Worm (Caenorhabditis elegans) whole organism, young adult: ENCODE measurements around the gene Y49F6B.12.

ENCODE experiments used
- B0019.2 ChIP-seq: fragments of 200-800 bp; sonication (Bioruptor generic); conservative IDR thresholded peaks from 2 replicates; pipeline ENCODE4 v1.3.6; 2022; ENCODE audit warnings: missing genetic modification reagents, missing genetic modification characterization, missing compliant biosample characterization
- B0336.3 ChIP-seq: fragments of 200-800 bp; sonication (Bioruptor generic); IDR thresholded peaks from 2 replicates; pipeline ENCODE4 v1.3.6; 2022; ENCODE audit warnings: missing genetic modification characterization, missing compliant biosample characterization
- C17E4.6 ChIP-seq: fragments of 200-800 bp; sonication (Bioruptor generic); IDR thresholded peaks from 2 replicates; pipeline ENCODE4 v1.3.6; 2022; ENCODE audit warnings: missing genetic modification reagents, missing genetic modification characterization, missing compliant biosample characterization
- D2030.7 ChIP-seq: fragments of 200-800 bp; sonication (Bioruptor generic); IDR thresholded peaks from 2 replicates; pipeline ENCODE4 v1.3.6; 2022; ENCODE audit warnings: missing genetic modification reagents, missing genetic modification characterization, missing compliant biosample characterization
- F10E7.11 ChIP-seq: sonication (generic microtip); optimal IDR thresholded peaks from 2 replicates; lab custom pipeline; 2017; ENCODE audit warnings: mild to moderate bottlenecking, missing genetic modification characterization, moderate library complexity, missing compliant biosample characterization
- F23B12.7 ChIP-seq: sonication (generic microtip); optimal IDR thresholded peaks from 2 replicates; lab custom pipeline; 2017; ENCODE audit warnings: missing genetic modification characterization, mild to moderate bottlenecking, missing compliant biosample characterization, antibody characterized with exemption, moderate library complexity; ENCODE audit not compliant: insufficient read depth
- F52B5.7 ChIP-seq: sonication (generic microtip); optimal IDR thresholded peaks from 2 replicates; lab custom pipeline; 2016; ENCODE audit warnings: mild to moderate bottlenecking, missing genetic modification characterization, missing compliant biosample characterization
- F55B11.4 ChIP-seq: sonication (generic microtip); optimal IDR thresholded peaks from 2 replicates; lab custom pipeline; 2016; ENCODE audit warnings: missing compliant biosample characterization, missing genetic modification characterization, borderline replicate concordance; ENCODE audit not compliant: insufficient read depth
- F57A8.1 ChIP-seq: fragments of 200-800 bp; sonication (Bioruptor generic); optimal IDR thresholded peaks from 2 replicates; lab custom pipeline; 2018; ENCODE audit warnings: mild to moderate bottlenecking, missing genetic modification characterization, moderate library complexity, missing compliant biosample characterization
- K12H6.12 ChIP-seq: fragments of 200-800 bp; sonication (Bioruptor generic); optimal IDR thresholded peaks from 2 replicates; lab custom pipeline; 2018; ENCODE audit warnings: mild to moderate bottlenecking, missing genetic modification characterization, missing compliant biosample characterization
- T07F8.4 ChIP-seq: sonication (generic microtip); optimal IDR thresholded peaks from 2 replicates; lab custom pipeline; 2016; ENCODE audit warnings: mild to moderate bottlenecking, missing genetic modification characterization, moderate library complexity, missing compliant biosample characterization
- Y95B8A.8 ChIP-seq: fragments of 200-800 bp; sonication (Bioruptor generic); IDR thresholded peaks from 2 replicates; pipeline ENCODE4 v1.3.6; 2022; ENCODE audit warnings: missing genetic modification reagents, missing genetic modification characterization, missing compliant biosample characterization
- ZK185.1 ChIP-seq: sonication (generic microtip); optimal IDR thresholded peaks from 2 replicates; lab custom pipeline; 2016; ENCODE audit warnings: mild to moderate bottlenecking, missing genetic modification characterization, missing compliant biosample characterization; ENCODE audit not compliant: poor library complexity, severe bottlenecking
- akir-1 ChIP-seq: fragments of 200-800 bp; sonication (Bioruptor generic); optimal IDR thresholded peaks from 2 replicates; lab custom pipeline; 2018; ENCODE audit warnings: mild to moderate bottlenecking, missing genetic modification characterization, moderate library complexity, missing compliant biosample characterization
- ama-1 ChIP-seq, 3 experiments: fragments of 150-350 bp in 1 of 3; sonication (generic microtip) in 2 of 3; optimal IDR thresholded peaks; 2 replicates each; lab custom pipeline; 2014 to 2018; ENCODE audit warnings: missing biosample characterization in 2 of 3, missing genetic modification characterization in 2 of 3, missing genetic modification reagents in 2 of 3
- aptf-2 ChIP-seq: fragments of 200-800 bp; sonication (Bioruptor generic); conservative IDR thresholded peaks from 2 replicates; pipeline ENCODE4 v1.3.6; 2022; ENCODE audit warnings: missing genetic modification reagents, missing genetic modification characterization, missing compliant biosample characterization
- attf-5 ChIP-seq: fragments of 200-800 bp; sonication (Bioruptor generic); optimal IDR thresholded peaks from 2 replicates; lab custom pipeline; 2018; ENCODE audit warnings: mild to moderate bottlenecking, missing genetic modification characterization, missing compliant biosample characterization
- bed-1 ChIP-seq: fragments of 200-800 bp; sonication (Bioruptor generic); IDR thresholded peaks from 2 replicates; pipeline ENCODE4 v1.3.6; 2022; ENCODE audit warnings: missing genetic modification reagents, missing genetic modification characterization, missing compliant biosample characterization
- bed-2 ChIP-seq: fragments of 200-800 bp; sonication (Bioruptor generic); IDR thresholded peaks from 2 replicates; pipeline ENCODE4 v1.3.6; 2022; ENCODE audit warnings: missing genetic modification reagents, missing genetic modification characterization, missing compliant biosample characterization
- chd-7 ChIP-seq: sonication (generic microtip); optimal IDR thresholded peaks from 2 replicates; lab custom pipeline; 2016; ENCODE audit warnings: mild to moderate bottlenecking, missing genetic modification characterization, moderate library complexity, missing compliant biosample characterization
- dox-1 ChIP-seq: fragments of 200-800 bp; sonication (Bioruptor generic); IDR thresholded peaks from 2 replicates; pipeline ENCODE4 v1.3.6; 2022; ENCODE audit warnings: missing genetic modification reagents, missing genetic modification characterization, missing compliant biosample characterization
- dpff-1 ChIP-seq: sonication (generic microtip); optimal IDR thresholded peaks from 2 replicates; lab custom pipeline; 2017; ENCODE audit warnings: mild to moderate bottlenecking, missing genetic modification characterization, missing compliant biosample characterization
- egl-44 ChIP-seq: fragments of 200-800 bp; sonication (Bioruptor generic); IDR thresholded peaks from 2 replicates; pipeline ENCODE4 v1.3.6; 2022; ENCODE audit warnings: missing genetic modification reagents, missing genetic modification characterization, missing compliant biosample characterization
- ekl-4 ChIP-seq: fragments of 200-800 bp; sonication (Bioruptor generic); IDR thresholded peaks from 2 replicates; pipeline ENCODE4 v1.3.6; 2022; ENCODE audit warnings: missing genetic modification reagents, missing genetic modification characterization, missing compliant biosample characterization
- lir-1 ChIP-seq: fragments of 200-800 bp; sonication (Bioruptor generic); conservative IDR thresholded peaks from 2 replicates; pipeline ENCODE4 v1.3.6; 2022; ENCODE audit warnings: missing genetic modification reagents, missing genetic modification characterization, missing compliant biosample characterization
- lsl-1 ChIP-seq: fragments of 200-800 bp; sonication (Bioruptor generic); optimal IDR thresholded peaks from 2 replicates; lab custom pipeline; 2018; ENCODE audit warnings: mild to moderate bottlenecking, missing genetic modification characterization, moderate library complexity, missing compliant biosample characterization
- mcd-1 ChIP-seq: fragments of 200-800 bp; sonication (Bioruptor generic); IDR thresholded peaks from 2 replicates; pipeline ENCODE4 v1.3.6; 2022; ENCODE audit warnings: missing genetic modification reagents, missing genetic modification characterization, missing compliant biosample characterization
- nfya-1 ChIP-seq: sonication (generic microtip); optimal IDR thresholded peaks from 2 replicates; lab custom pipeline; 2017; ENCODE audit warnings: antibody characterized with exemption, missing compliant biosample characterization, missing genetic modification characterization, borderline replicate concordance; ENCODE audit not compliant: insufficient read depth
- nhr-90 ChIP-seq: sonication (generic microtip); optimal IDR thresholded peaks from 2 replicates; lab custom pipeline; 2016; ENCODE audit warnings: missing genotype, mild to moderate bottlenecking, missing genetic modification characterization, missing compliant biosample characterization
- pbrm-1 ChIP-seq: fragments of 200-800 bp; sonication (Bioruptor generic); IDR thresholded peaks from 2 replicates; pipeline ENCODE4 v1.3.6; 2022; ENCODE audit warnings: missing genetic modification reagents, missing genetic modification characterization, missing compliant biosample characterization
- rpc-1 ChIP-seq, 2 experiments: fragments of 150-350 bp in 1 of 2; sonication (generic microtip) in 1 of 2; optimal IDR thresholded peaks; 2 replicates each; lab custom pipeline; 2014 to 2018; ENCODE audit warnings: missing biosample characterization in 1 of 2, missing genetic modification characterization in 1 of 2, missing genetic modification reagents in 1 of 2, missing genotype in 1 of 2
- snpc-1.3 ChIP-seq: sonication (generic microtip); optimal IDR thresholded peaks from 2 replicates; lab custom pipeline; 2017; ENCODE audit warnings: missing genetic modification characterization, mild to moderate bottlenecking, missing compliant biosample characterization, antibody characterized with exemption, moderate library complexity, missing genotype, missing genetic modification reagents; ENCODE audit not compliant: insufficient read depth
- snpc-3.4 ChIP-seq: sonication (generic microtip); optimal IDR thresholded peaks from 2 replicates; lab custom pipeline; 2017; ENCODE audit warnings: missing genetic modification characterization, mild to moderate bottlenecking, missing compliant biosample characterization, antibody characterized with exemption, moderate library complexity, missing genotype, missing genetic modification reagents
- tbx-9 ChIP-seq: sonication (generic microtip); optimal IDR thresholded peaks from 2 replicates; lab custom pipeline; 2016; ENCODE audit warnings: borderline replicate concordance, missing genetic modification characterization, inconsistent platforms, missing compliant biosample characterization
- unc-130 ChIP-seq: sonication (generic microtip); optimal IDR thresholded peaks from 2 replicates; lab custom pipeline; 2016; ENCODE audit warnings: missing genetic modification reagents, missing genetic modification characterization, missing compliant biosample characterization
- unc-62 ChIP-seq: fragments of 150-350 bp; optimal IDR thresholded peaks from 2 replicates; lab custom pipeline; 2014; ENCODE audit warnings: missing biosample characterization, missing genetic modification reagents, missing genetic modification characterization
- zfh-2 ChIP-seq: fragments of 200-800 bp; sonication (Bioruptor generic); conservative IDR thresholded peaks from 2 replicates; pipeline ENCODE4 v1.3.6; 2022; ENCODE audit warnings: missing genetic modification reagents, missing genetic modification characterization, missing compliant biosample characterization
- zim-3 ChIP-seq: sonication (generic microtip); optimal IDR thresholded peaks from 2 replicates; lab custom pipeline; 2017; ENCODE audit warnings: mild to moderate bottlenecking, missing genetic modification characterization, moderate library complexity, missing compliant biosample characterization
- ztf-18 ChIP-seq: sonication (generic microtip); optimal IDR thresholded peaks from 2 replicates; lab custom pipeline; 2016; ENCODE audit warnings: missing genotype, mild to moderate bottlenecking, missing genetic modification characterization, missing compliant biosample characterization
- ztf-22 ChIP-seq: fragments of 200-800 bp; sonication (Bioruptor generic); optimal IDR thresholded peaks from 2 replicates; lab custom pipeline; 2018; ENCODE audit warnings: mild to moderate bottlenecking, missing genetic modification characterization, moderate library complexity, missing compliant biosample characterization
- ztf-25 ChIP-seq: fragments of 200-800 bp; sonication (Bioruptor generic); IDR thresholded peaks from 2 replicates; pipeline ENCODE4 v1.3.6; 2022; ENCODE audit warnings: missing genetic modification reagents, missing genetic modification characterization, missing compliant biosample characterization
- ztf-6 ChIP-seq: fragments of 200-800 bp; sonication (Bioruptor generic); IDR thresholded peaks from 2 replicates; pipeline ENCODE4 v1.3.6; 2022; ENCODE audit warnings: missing genetic modification reagents, missing genetic modification characterization, missing compliant biosample characterization

Y49F6B.12 gene

DNA sequence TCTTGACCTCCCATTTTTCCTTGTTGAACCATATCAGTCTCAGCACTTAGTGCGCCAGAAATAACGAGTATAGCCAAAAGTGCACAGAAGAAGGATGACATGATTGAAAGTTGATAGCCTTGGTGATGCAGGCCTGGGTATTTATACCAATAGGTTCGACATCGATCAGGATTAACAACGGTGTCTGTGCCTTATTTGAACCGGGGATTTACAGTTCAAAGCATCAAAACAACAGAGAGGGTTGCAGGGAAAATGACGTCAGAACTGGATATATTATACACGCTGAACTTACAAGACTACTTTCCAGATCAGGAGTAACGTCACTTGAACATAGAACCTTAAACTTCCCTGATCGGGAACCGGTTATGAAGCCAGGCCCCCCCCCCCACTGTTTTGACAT, at the start of gene Y49F6B.12:
TSS of gene Y49F6B.12 (minus strand) at position 101 of the 400 bp plus-strand sequence.
- TF ChIP-seq rpc-1 (optimal IDR thresholded peaks at IDR 0.05; lab: Kevin White, UChicago): no peak
- no peak for TF ChIP-seq rpc-1 (tag; optimal IDR thresholded peaks at IDR 0.05; lab: Kevin White, UChicago)
- no peak for TF ChIP-seq nhr-90 (tag; lab: Kevin White, UChicago)

ce11 chrII:3520988-3521850, 49.0 kb upstream of the Y49F6B.12 start, which contains the start of gene W09G10.9:
Gene W09G10.9 (plus strand): TSS chrII:3521800.
- TF ChIP-seq D2030.7 (GFP tag; lab: Robert Waterston, UW) (peak; percentile 89), ZK185.1 (peak; percentile 71), ztf-18 (peak; percentile 23), rpc-1 (optimal IDR thresholded peaks at IDR 0.05; lab: Kevin White, UChicago) (peak; percentile 68), rpc-1 (tag; optimal IDR thresholded peaks at IDR 0.05; lab: Kevin White, UChicago) (peak; percentile 73), ztf-6 (GFP tag; lab: Robert Waterston, UW) (0 out of 2 replicates have a peak, but pooled peaks have one; percentile 56), egl-44 (GFP tag; lab: Robert Waterston, UW) (peak; percentile 81), attf-5 (peak; percentile 71), bed-1 (GFP tag; lab: Robert Waterston, UW) (no peak), chd-7 (tag; lab: Kevin White, UChicago) (peak; percentile 14), T07F8.4 (no peak), lsl-1 (GFP tag; lab: Kevin White, UChicago) (peak; percentile 56), nfya-1 (no peak), B0019.2 (peak; percentile 70; the same call in 1 of the 2 replicates), snpc-3.4 (peak; percentile 43), C17E4.6 (0 out of 2 replicates have a peak, but pooled peaks have one; percentile 41), unc-130 (GFP tag; lab: Kevin White, UChicago) (no peak), F23B12.7 (peak; percentile 57), F10E7.11 (tag; lab: Kevin White, UChicago) (no peak), zfh-2 (peak; percentile 82), aptf-2 (GFP tag; lab: Robert Waterston, UW) (no peak), ama-1 (optimal IDR thresholded peaks at IDR 0.05; lab: Kevin White, UChicago) (no peak), ama-1 (GFP tag; optimal IDR thresholded peaks at IDR 0.05; lab: Kevin White, UChicago) (peak in 1 of 2 experiments; percentile 44), tbx-9 (tag; lab: Kevin White, UChicago) (no peak), F57A8.1 (GFP tag; lab: Kevin White, UChicago) (no peak), lir-1 (GFP tag; lab: Robert Waterston, UW) (peak; percentile 68; the same call in 1 of the 2 replicates), mcd-1 (GFP tag; lab: Robert Waterston, UW) (peak; percentile 96), ztf-25 (GFP tag; lab: Robert Waterston, UW) (peak; percentile 77; the same call in 1 of the 2 replicates), F52B5.7 (peak; percentile 28), unc-62 (no peak), B0336.3 (peak; percentile 49; the same call in 1 of the 2 replicates), dox-1 (GFP tag; lab: Robert Waterston, UW) (peak; percentile 91), bed-2 (GFP tag; lab: Robert Waterston, UW) (no peak), pbrm-1 (peak; percentile 91), ekl-4 (GFP tag; lab: Robert Waterston, UW) (peak; percentile 75), zim-3 (no peak), ztf-22 (GFP tag; lab: Kevin White, UChicago) (no peak), snpc-1.3 (tag; lab: Kevin White, UChicago) (peak; percentile 52), Y95B8A.8 (GFP tag; lab: Robert Waterston, UW) (peak; percentile 83), K12H6.12 (tag; lab: Kevin White, UChicago) (peak; percentile 54), akir-1 (GFP tag; lab: Kevin White, UChicago) (no peak), dpff-1 (tag; lab: Kevin White, UChicago) (no peak), F55B11.4 (tag; lab: Kevin White, UChicago) (no peak)
